Worm (Caenorhabditis elegans) whole organism, mixed stage, embryonic: ENCODE measurements around the gene rrc-1.

Source experiments
- M03D4.4 ChIP-seq: sonication (generic microtip); optimal IDR thresholded peaks from 2 replicates; lab custom pipeline; 2017; ENCODE audit warnings: mild to moderate bottlenecking, missing genetic modification characterization, missing compliant biosample characterization
- blmp-1 ChIP-seq: fragments of 150-350 bp; optimal IDR thresholded peaks from 2 replicates; lab custom pipeline; 2014; ENCODE audit warnings: missing biosample characterization, missing genetic modification characterization
- ceh-39 ChIP-seq: fragments of 150-350 bp; optimal IDR thresholded peaks from 2 replicates; lab custom pipeline; 2014; ENCODE audit warnings: missing biosample characterization, missing genetic modification characterization
- ceh-43 ChIP-seq: fragments of 200-800 bp; sonication (Bioruptor generic); optimal IDR thresholded peaks from 2 replicates; lab custom pipeline; 2018; ENCODE audit warnings: mild to moderate bottlenecking, missing genetic modification characterization, moderate library complexity, missing compliant biosample characterization
- ceh-83 ChIP-seq: fragments of 200-800 bp; sonication (Bioruptor generic); optimal IDR thresholded peaks from 2 replicates; lab custom pipeline; 2018; ENCODE audit warnings: mild to moderate bottlenecking, missing genetic modification characterization, missing compliant biosample characterization
- ces-1 ChIP-seq: fragments of 150-350 bp; optimal IDR thresholded peaks from 2 replicates; lab custom pipeline; 2014; ENCODE audit warnings: missing biosample characterization, missing genetic modification reagents, missing genetic modification characterization
- cnd-1 ChIP-seq: fragments of 200-800 bp; sonication (Bioruptor generic); optimal IDR thresholded peaks from 2 replicates; lab custom pipeline; 2018; ENCODE audit warnings: mild to moderate bottlenecking, missing genetic modification characterization, missing compliant biosample characterization
- elt-3 ChIP-seq: fragments of 150-350 bp; optimal IDR thresholded peaks from 2 replicates; lab custom pipeline; 2014; ENCODE audit warnings: missing biosample characterization, missing genetic modification characterization
- ham-2 ChIP-seq: fragments of 200-800 bp; sonication (Bioruptor generic); optimal IDR thresholded peaks from 2 replicates; lab custom pipeline; 2018; ENCODE audit warnings: mild to moderate bottlenecking, missing genetic modification characterization, missing compliant biosample characterization
- hlh-1 ChIP-seq: fragments of 150-350 bp; optimal IDR thresholded peaks from 2 replicates; lab custom pipeline; 2014; ENCODE audit warnings: missing biosample characterization, missing genetic modification reagents, missing genetic modification characterization
- lin-13 ChIP-seq: fragments of 150-350 bp; optimal IDR thresholded peaks from 2 replicates; lab custom pipeline; 2014; ENCODE audit warnings: missing biosample characterization, missing genetic modification characterization
- lin-32 ChIP-seq: fragments of 200-800 bp; sonication (Bioruptor generic); optimal IDR thresholded peaks from 2 replicates; lab custom pipeline; 2018; ENCODE audit warnings: mild to moderate bottlenecking, missing genetic modification characterization, missing compliant biosample characterization
- lsy-2 ChIP-seq: fragments of 150-350 bp; optimal IDR thresholded peaks from 2 replicates; lab custom pipeline; 2014; ENCODE audit warnings: missing biosample characterization, missing genetic modification characterization
- mab-5 ChIP-seq: fragments of 150-350 bp; optimal IDR thresholded peaks from 2 replicates; lab custom pipeline; 2014; ENCODE audit warnings: missing biosample characterization, missing genetic modification characterization
- mep-1 ChIP-seq: fragments of 150-350 bp; optimal IDR thresholded peaks from 2 replicates; lab custom pipeline; 2017; ENCODE audit warnings: missing biosample characterization, missing genetic modification reagents, missing genetic modification characterization, inconsistent platforms
- nhr-12 ChIP-seq: fragments of 150-350 bp; optimal IDR thresholded peaks from 2 replicates; lab custom pipeline; 2014; ENCODE audit warnings: missing biosample characterization, missing genetic modification characterization
- nhr-2 ChIP-seq: fragments of 150-350 bp; optimal IDR thresholded peaks from 2 replicates; lab custom pipeline; 2014; ENCODE audit warnings: missing biosample characterization, missing genetic modification characterization
- nhr-28 ChIP-seq: fragments of 150-350 bp; optimal IDR thresholded peaks from 2 replicates; lab custom pipeline; 2014; ENCODE audit warnings: missing biosample characterization, missing genetic modification characterization
- nhr-76 ChIP-seq: sonication (generic microtip); optimal IDR thresholded peaks from 2 replicates; lab custom pipeline; 2017; ENCODE audit warnings: missing biosample characterization, missing genetic modification characterization
- snpc-4 ChIP-seq: fragments of 150-350 bp; optimal IDR thresholded peaks from 2 replicates; lab custom pipeline; 2014; ENCODE audit warnings: missing biosample characterization, missing genetic modification characterization
- sptf-1 ChIP-seq: sonication (generic microtip); optimal IDR thresholded peaks from 2 replicates; lab custom pipeline; 2017; ENCODE audit warnings: mild to moderate bottlenecking, missing genetic modification characterization, moderate library complexity, missing compliant biosample characterization
- unc-120 ChIP-seq: sonication (generic microtip); optimal IDR thresholded peaks from 2 replicates; lab custom pipeline; 2017; ENCODE audit warnings: missing genetic modification characterization, missing compliant biosample characterization; ENCODE audit not compliant: poor library complexity, severe bottlenecking
- unc-39 ChIP-seq: fragments of 150-350 bp; optimal IDR thresholded peaks from 2 replicates; lab custom pipeline; 2014; ENCODE audit warnings: missing biosample characterization, missing genetic modification characterization
- unc-62 ChIP-seq: fragments of 150-350 bp; optimal IDR thresholded peaks from 2 replicates; lab custom pipeline; 2014; ENCODE audit warnings: missing biosample characterization, missing genetic modification reagents, missing genetic modification characterization
- zip-8 ChIP-seq: fragments of 150-350 bp; optimal IDR thresholded peaks from 2 replicates; lab custom pipeline; 2014; ENCODE audit warnings: missing biosample characterization, missing genetic modification characterization

rrc-1 gene

ce11 chrX:9848214-9848789, 17.2 kb upstream of the rrc-1 start:
- TF ChIP-seq nhr-2 (tag; lab: Kevin White, UChicago) (peak; percentile 57), snpc-4 (tag; lab: Kevin White, UChicago) (no peak), ham-2 (no peak), lsy-2 (no peak)

- TF ChIP-seq unc-39 (tag; lab: Kevin White, UChicago) (no peak), lin-13 (no peak), mab-5 (no peak), cnd-1 (tag; lab: Kevin White, UChicago) (no peak), nhr-2 (tag; lab: Kevin White, UChicago) (no peak), ceh-83 (GFP tag; lab: Kevin White, UChicago) (no peak), mep-1 (tag; lab: Kevin White, UChicago) (no peak), nhr-12 (tag; lab: Kevin White, UChicago) (no peak), hlh-1 (tag; lab: Kevin White, UChicago) (no peak), snpc-4 (tag; lab: Kevin White, UChicago) (no peak), lsy-2 (no peak), sptf-1 (tag; lab: Kevin White, UChicago) (no peak), unc-120 (tag; lab: Kevin White, UChicago) (no peak), ceh-43 (no peak), elt-3 (tag; lab: Kevin White, UChicago) (no peak), nhr-28 (tag; lab: Kevin White, UChicago) (no peak), blmp-1 (tag; lab: Kevin White, UChicago) (no peak), lin-32 (GFP tag; lab: Kevin White, UChicago) (no peak), M03D4.4 (tag; lab: Kevin White, UChicago) (no peak), ham-2 (no peak)
Measured at ce11 chrX:9846975-9847374, 15.9 kb upstream of the rrc-1 start, which contains the start of gene vab-15. Gene vab-15 (plus strand): TSS chrX:9847275.

- TF ChIP-seq hlh-1 (tag; lab: Kevin White, UChicago) (peak; percentile 9), M03D4.4 (tag; lab: Kevin White, UChicago) (no peak), unc-62 (GFP tag; lab: Kevin White, UChicago) (peak; percentile 23), lsy-2 (peak; percentile 74)
- TF ChIP-seq, all 35 proteins: peak for 3
Measured at ce11 chrX:9845916-9846315, 14.8 kb upstream of the rrc-1 start.

- TF ChIP-seq ceh-39 (tag; lab: Kevin White, UChicago), result no peak
- peak; percentile 69 for TF ChIP-seq unc-62 (GFP tag; lab: Kevin White, UChicago)
- peak; percentile 59 for TF ChIP-seq hlh-1 (tag; lab: Kevin White, UChicago)
Measured at ce11 chrX:9843568-9843967, 12.5 kb upstream of the rrc-1 start.

- TF ChIP-seq hlh-1 (tag; lab: Kevin White, UChicago), result peak; percentile 88
- peak; percentile 6 for TF ChIP-seq unc-120 (tag; lab: Kevin White, UChicago)
- TF ChIP-seq mab-5, result no peak
- no peak for TF ChIP-seq unc-39 (tag; lab: Kevin White, UChicago)
- no peak for TF ChIP-seq nhr-76
- peak; percentile 47 for TF ChIP-seq unc-62 (GFP tag; lab: Kevin White, UChicago)
- no peak for TF ChIP-seq zip-8 (tag; lab: Kevin White, UChicago)
Measured at ce11 chrX:9842102-9842501, 11.0 kb upstream of the rrc-1 start.

- TF ChIP-seq unc-39 (tag; lab: Kevin White, UChicago) (no peak), unc-62 (GFP tag; lab: Kevin White, UChicago) (peak; percentile 80), mab-5 (peak; percentile 50), mep-1 (tag; lab: Kevin White, UChicago) (no peak), blmp-1 (tag; lab: Kevin White, UChicago) (no peak)
Measured at ce11 chrX:9840864-9841263, 9.8 kb upstream of the rrc-1 start.

ce11 chrX:9837989-9838541, 7.0 kb upstream of the rrc-1 start, which contains the start of gene ipla-2:
Gene ipla-2 (minus strand): TSS chrX:9838039.
- TF ChIP-seq unc-62 (GFP tag; lab: Kevin White, UChicago), result peak; percentile 44
- no peak for TF ChIP-seq ceh-43
- peak; percentile 58 for TF ChIP-seq ces-1 (GFP tag; lab: Kevin White, UChicago)
- TF ChIP-seq unc-120 (tag; lab: Kevin White, UChicago), result peak; percentile 7
- TF ChIP-seq lsy-2, result no peak
- TF ChIP-seq lin-32 (GFP tag; lab: Kevin White, UChicago), result no peak
- peak; percentile 16 for TF ChIP-seq hlh-1 (tag; lab: Kevin White, UChicago)
- peak; percentile 24 for TF ChIP-seq mep-1 (tag; lab: Kevin White, UChicago)
